Fruit fly (Drosophila melanogaster) whole organism: ENCODE data around the gene sordd1.
A peak's percentile ranks its signal among the peaks of the same experiment; 100 is the strongest.

Source experiments
- CG8478 ChIP-seq: fragments of >200 bp; optimal IDR thresholded peaks from 2 replicates; lab custom pipeline; 2018; ENCODE audit warnings: inconsistent platforms
- Dll ChIP-seq: fragments of >200 bp; optimal IDR thresholded peaks from 2 replicates; lab custom pipeline; 2017
- EcR ChIP-seq, 2 experiments: fragments of >200 bp; optimal IDR thresholded peaks; 2 replicates each; lab custom pipeline; 2017; ENCODE audit warnings: missing biosample characterization in 2 of 2, missing genetic modification characterization in 2 of 2, missing genetic modification reagents in 2 of 2
- pan ChIP-seq: fragments of >200 bp; optimal IDR thresholded peaks from 2 replicates; lab custom pipeline; 2017
- psq ChIP-seq: fragments of >200 bp; optimal IDR thresholded peaks from 2 replicates; lab custom pipeline; 2017
- usp ChIP-seq: fragments of >200 bp; optimal IDR thresholded peaks from 2 replicates; lab custom pipeline; 2017; ENCODE audit warnings: missing biosample characterization, missing genetic modification characterization, mixed read lengths

The sordd1 gene

dm6 chrX:15760447-15761297 lies 35.2 kb downstream of the sordd1 start, which contains the start of the genes Graf and mRpL3:
TSS of gene Graf (minus strand) at chrX:15760733.
TSS of gene mRpL3 (plus strand) at chrX:15761248.
- TF ChIP-seq EcR (GFP tag; optimal IDR thresholded peaks at IDR 0.05; lab: Kevin White, UChicago) (no peak), Dll (lab: Kevin White, UChicago) (no peak), usp (GFP tag; lab: Kevin White, UChicago) (no peak), pan (lab: Kevin White, UChicago) (no peak), CG8478 (lab: Kevin White, UChicago) (no peak), psq (lab: Kevin White, UChicago) (no peak)

dm6 chrX:15759752-15760446 lies 35.9 kb downstream of the sordd1 start:
- no peak for TF ChIP-seq psq (lab: Kevin White, UChicago)
- TF ChIP-seq pan (lab: Kevin White, UChicago): peak; percentile 32

dm6 chrX:15758692-15759240 lies 37.1 kb downstream of the sordd1 start:
- no peak for TF ChIP-seq Dll (lab: Kevin White, UChicago)
- TF ChIP-seq CG8478 (lab: Kevin White, UChicago): no peak
- no peak for TF ChIP-seq psq (lab: Kevin White, UChicago)
- TF ChIP-seq usp (GFP tag; lab: Kevin White, UChicago): no peak
- TF ChIP-seq pan (lab: Kevin White, UChicago): no peak
- TF ChIP-seq EcR (GFP tag; optimal IDR thresholded peaks at IDR 0.05; lab: Kevin White, UChicago): no peak

dm6 chrX:15756018-15756417 lies 39.8 kb downstream of the sordd1 start, which contains the start of gene CG8260:
TSS of gene CG8260 (plus strand) at chrX:15756318.
- TF ChIP-seq psq (lab: Kevin White, UChicago) (no peak), usp (GFP tag; lab: Kevin White, UChicago) (no peak), CG8478 (lab: Kevin White, UChicago) (no peak), Dll (lab: Kevin White, UChicago) (no peak), pan (lab: Kevin White, UChicago) (no peak), EcR (GFP tag; optimal IDR thresholded peaks at IDR 0.05; lab: Kevin White, UChicago) (no peak)

dm6 chrX:15748945-15749344 lies 46.9 kb downstream of the sordd1 start, which contains the start of gene Mvd:
TSS of gene Mvd (plus strand) at chrX:15749166.
- TF ChIP-seq psq (lab: Kevin White, UChicago) (no peak), EcR (GFP tag; optimal IDR thresholded peaks at IDR 0.05; lab: Kevin White, UChicago) (no peak), CG8478 (lab: Kevin White, UChicago) (no peak), pan (lab: Kevin White, UChicago) (no peak), Dll (lab: Kevin White, UChicago) (no peak), usp (GFP tag; lab: Kevin White, UChicago) (no peak)

- no peak for TF ChIP-seq psq (lab: Kevin White, UChicago)
- TF ChIP-seq Dll (lab: Kevin White, UChicago): no peak
- no peak for TF ChIP-seq usp (GFP tag; lab: Kevin White, UChicago)
- no peak for TF ChIP-seq pan (lab: Kevin White, UChicago)
- no peak for TF ChIP-seq CG8478 (lab: Kevin White, UChicago)
- no peak for TF ChIP-seq EcR (GFP tag; optimal IDR thresholded peaks at IDR 0.05; lab: Kevin White, UChicago)
Measured at dm6 chrX:15746682-15747196, 49.1 kb downstream of the sordd1 start.

dm6 chrX:15745905-15746681 lies 49.7 kb downstream of the sordd1 start, which contains the start of the genes CG8944 and CCT6:
TSS of gene CG8944 (minus strand) at chrX:15746231.
TSS of gene CCT6 (plus strand) at chrX:15746648.
- no peak for TF ChIP-seq usp (GFP tag; lab: Kevin White, UChicago)
- no peak for TF ChIP-seq psq (lab: Kevin White, UChicago)
- TF ChIP-seq EcR (GFP tag; optimal IDR thresholded peaks at IDR 0.05; lab: Kevin White, UChicago): no peak
- no peak for TF ChIP-seq CG8478 (lab: Kevin White, UChicago)
- no peak for TF ChIP-seq pan (lab: Kevin White, UChicago)
- TF ChIP-seq Dll (lab: Kevin White, UChicago): no peak
